Worm (Caenorhabditis elegans) whole organism, L3 larva: Measurements from ENCODE around the gene ZK1248.19.
"Not testable (repeated sequence)": the region's sequence is repeated elsewhere in the genome, so short reads cannot be mapped to it uniquely, and the experiment has no call there.

Experiments used
- ama-1 ChIP-seq: fragments of 150-350 bp; optimal IDR thresholded peaks from 2 replicates; lab custom pipeline; 2018
- ceh-16 ChIP-seq: sonication (generic microtip); optimal IDR thresholded peaks from 2 replicates; lab custom pipeline; 2017; ENCODE audit warnings: missing biosample characterization, missing genetic modification characterization
- ceh-28 ChIP-seq: fragments of 150-350 bp; optimal IDR thresholded peaks from 2 replicates; lab custom pipeline; 2014; ENCODE audit warnings: missing biosample characterization, missing genetic modification reagents, missing genetic modification characterization
- ceh-9 ChIP-seq: sonication (generic microtip); optimal IDR thresholded peaks from 2 replicates; lab custom pipeline; 2018; ENCODE audit warnings: missing biosample characterization, missing genetic modification characterization
- egl-5 ChIP-seq: fragments of 150-350 bp; optimal IDR thresholded peaks from 2 replicates; lab custom pipeline; 2017; ENCODE audit warnings: missing biosample characterization, missing genetic modification reagents, missing genetic modification characterization, inconsistent platforms
- elt-1 ChIP-seq: fragments of 150-350 bp; optimal IDR thresholded peaks from 2 replicates; lab custom pipeline; 2014; ENCODE audit warnings: missing biosample characterization, missing genetic modification characterization
- elt-2 ChIP-seq: sonication (generic microtip); optimal IDR thresholded peaks from 2 replicates; lab custom pipeline; 2016; ENCODE audit warnings: missing genetic modification reagents, mild to moderate bottlenecking, missing genetic modification characterization, missing compliant biosample characterization
- elt-3 ChIP-seq, 3 experiments: fragments of 150-350 bp in 1 of 3; sonication (generic microtip) in 2 of 3; optimal IDR thresholded peaks; 2 replicates in 2 of 3; 4 replicates in 1 of 3; lab custom pipeline; 2014 to 2017; ENCODE audit warnings: missing biosample characterization in 3 of 3, missing genetic modification characterization in 3 of 3
- fkh-2 ChIP-seq: fragments of 150-350 bp; optimal IDR thresholded peaks from 2 replicates; lab custom pipeline; 2014; ENCODE audit warnings: missing biosample characterization, missing genetic modification reagents, missing genetic modification characterization
- fos-1 ChIP-seq: fragments of 150-350 bp; optimal IDR thresholded peaks from 2 replicates; lab custom pipeline; 2014; ENCODE audit warnings: missing biosample characterization, missing genetic modification characterization
- lin-15B ChIP-seq: fragments of 150-350 bp; optimal IDR thresholded peaks from 2 replicates; lab custom pipeline; 2014; ENCODE audit warnings: missing biosample characterization, missing genetic modification characterization
- lin-39 ChIP-seq: fragments of 150-350 bp; optimal IDR thresholded peaks from 2 replicates; lab custom pipeline; 2018; ENCODE audit warnings: missing biosample characterization, missing genetic modification reagents, missing genetic modification characterization
- lsy-12 ChIP-seq: sonication (generic microtip); optimal IDR thresholded peaks from 2 replicates; lab custom pipeline; 2016; ENCODE audit warnings: mild to moderate bottlenecking, missing genetic modification characterization, missing compliant biosample characterization
- mdl-1 ChIP-seq: fragments of 150-350 bp; optimal IDR thresholded peaks from 2 replicates; lab custom pipeline; 2014; ENCODE audit warnings: missing biosample characterization, missing genetic modification characterization
- mml-1 ChIP-seq: fragments of 150-350 bp; sonication (generic microtip); optimal IDR thresholded peaks from 3 replicates; lab custom pipeline; 2014; ENCODE audit warnings: missing biosample characterization, missing genetic modification characterization
- nfya-1 ChIP-seq: sonication (generic microtip); optimal IDR thresholded peaks from 2 replicates; lab custom pipeline; 2017; ENCODE audit warnings: missing genetic modification characterization, mild to moderate bottlenecking, missing compliant biosample characterization, antibody characterized with exemption, moderate library complexity; ENCODE audit not compliant: insufficient read depth
- nhr-11 ChIP-seq: fragments of 150-350 bp; optimal IDR thresholded peaks from 2 replicates; lab custom pipeline; 2014; ENCODE audit warnings: missing biosample characterization, missing genetic modification characterization
- nhr-23 ChIP-seq: fragments of 150-350 bp; optimal IDR thresholded peaks from 2 replicates; lab custom pipeline; 2014; ENCODE audit warnings: missing biosample characterization, missing genetic modification reagents, missing genetic modification characterization
- nhr-237 ChIP-seq: fragments of 150-350 bp; optimal IDR thresholded peaks from 2 replicates; lab custom pipeline; 2014; ENCODE audit warnings: missing biosample characterization, missing genetic modification characterization
- nhr-25 ChIP-seq: sonication (generic microtip); optimal IDR thresholded peaks from 2 replicates; lab custom pipeline; 2017; ENCODE audit warnings: missing biosample characterization, missing genetic modification characterization
- nhr-28 ChIP-seq: fragments of 150-350 bp; optimal IDR thresholded peaks from 2 replicates; lab custom pipeline; 2014; ENCODE audit warnings: missing biosample characterization, missing genetic modification characterization
- nhr-76 ChIP-seq: fragments of 150-350 bp; sonication (generic microtip); optimal IDR thresholded peaks from 5 replicates; lab custom pipeline; 2014; ENCODE audit warnings: missing biosample characterization, missing genetic modification characterization
- nhr-77 ChIP-seq: fragments of 150-350 bp; optimal IDR thresholded peaks from 2 replicates; lab custom pipeline; 2014; ENCODE audit warnings: missing biosample characterization, missing genetic modification characterization
- pha-4 ChIP-seq: fragments of 150-350 bp; optimal IDR thresholded peaks from 2 replicates; lab custom pipeline; 2014; ENCODE audit warnings: missing biosample characterization, missing genetic modification reagents, missing genetic modification characterization
- pqm-1 ChIP-seq: fragments of 150-350 bp; optimal IDR thresholded peaks from 2 replicates; lab custom pipeline; 2017; ENCODE audit warnings: missing biosample characterization, missing genetic modification characterization, inconsistent platforms
- tbx-2 ChIP-seq: sonication (generic microtip); optimal IDR thresholded peaks from 2 replicates; lab custom pipeline; 2016; ENCODE audit warnings: mild to moderate bottlenecking, missing genetic modification characterization, missing compliant biosample characterization
- unc-39 ChIP-seq: sonication (generic microtip); optimal IDR thresholded peaks from 4 replicates; lab custom pipeline; 2017; ENCODE audit warnings: missing biosample characterization, missing genetic modification characterization
- zag-1 ChIP-seq: fragments of 150-350 bp; optimal IDR thresholded peaks from 2 replicates; lab custom pipeline; 2014; ENCODE audit warnings: missing biosample characterization, missing genetic modification characterization

ZK1248.19 gene

ce11 chrII:5880677-5881076 lies 41.5 kb upstream of the ZK1248.19 start:
- TF ChIP-seq nhr-28 (tag; lab: Kevin White, UChicago) (no peak), nhr-76 (no peak), unc-39 (no peak), nhr-77 (tag; lab: Kevin White, UChicago) (no peak), nhr-25 (tag; lab: Kevin White, UChicago) (peak; percentile 90), nhr-23 (tag; lab: Kevin White, UChicago) (peak; percentile 19)

- TF ChIP-seq lsy-12, ceh-16, mdl-1 (tag; lab: Kevin White, UChicago): not testable (repeated sequence)
These were observed 37.3 kb upstream of the ZK1248.19 start, which contains the start of gene F55C12.2 for ce11 chrII:5876511-5876910. Gene F55C12.2, plus strand, starts transcription at chrII:5876811.

ce11 chrII:5876053-5876452 lies 36.8 kb upstream of the ZK1248.19 start, which contains the start of gene F55C12.6:
Gene F55C12.6, minus strand, starts transcription at chrII:5876153.
- TF ChIP-seq elt-2 (tag; lab: Kevin White, UChicago), result no peak
- no peak for TF ChIP-seq mml-1 (tag; lab: Kevin White, UChicago)
- no peak for TF ChIP-seq nhr-28 (tag; lab: Kevin White, UChicago)
- TF ChIP-seq unc-39, result no peak
- no peak for TF ChIP-seq tbx-2 (tag; lab: Kevin White, UChicago)
- TF ChIP-seq lsy-12 (tag; lab: Kevin White, UChicago), result no peak

- TF ChIP-seq ceh-9 (tag; lab: Kevin White, UChicago), result no peak
- TF ChIP-seq ceh-16 (tag; lab: Kevin White, UChicago), result no peak
- TF ChIP-seq zag-1 (tag; lab: Kevin White, UChicago), result no peak
- no peak for TF ChIP-seq nfya-1 (tag; lab: Kevin White, UChicago)
- no peak for TF ChIP-seq nhr-11 (tag; lab: Kevin White, UChicago)
- peak; percentile 34 for TF ChIP-seq nhr-23 (tag; lab: Kevin White, UChicago)
- no peak for TF ChIP-seq nhr-28 (tag; lab: Kevin White, UChicago)
- no peak for TF ChIP-seq elt-3 (tag; optimal IDR thresholded peaks at IDR 0.05; lab: Kevin White, UChicago)
- TF ChIP-seq nhr-237, result no peak
- no peak for TF ChIP-seq elt-1 (tag; lab: Kevin White, UChicago)
- TF ChIP-seq pha-4 (tag; lab: Kevin White, UChicago), result peak; percentile 88
These were observed 34.9 kb upstream of the ZK1248.19 start for ce11 chrII:5874130-5874529.

ce11 chrII:5873564-5874070 lies 34.4 kb upstream of the ZK1248.19 start, which contains the start of gene tex-2:
Gene tex-2, minus strand, starts transcription at chrII:5873614.
- no peak for TF ChIP-seq nhr-28 (tag; lab: Kevin White, UChicago)
- peak; percentile 93 for TF ChIP-seq elt-2 (tag; lab: Kevin White, UChicago)
- TF ChIP-seq nfya-1 (tag; lab: Kevin White, UChicago), result peak; percentile 28
- TF ChIP-seq ama-1 (lab: Kevin White, UChicago), result peak; percentile 40
- no peak for TF ChIP-seq ceh-28
- TF ChIP-seq pqm-1, result peak; percentile 34
- peak; percentile 35 for TF ChIP-seq pha-4 (tag; lab: Kevin White, UChicago)
- TF ChIP-seq nhr-237, result no peak
- TF ChIP-seq lin-15B (tag; lab: Kevin White, UChicago), result peak; percentile 47
- peak; percentile 46 for TF ChIP-seq lin-39 (tag; lab: Kevin White, UChicago)

- TF ChIP-seq nhr-11 (tag; lab: Kevin White, UChicago) (no peak), elt-2 (tag; lab: Kevin White, UChicago) (peak; percentile 75)
These were observed 33.2 kb upstream of the ZK1248.19 start for ce11 chrII:5872414-5872813.

- no peak for TF ChIP-seq elt-2 (tag; lab: Kevin White, UChicago)
- TF ChIP-seq lin-39 (tag; lab: Kevin White, UChicago), result peak; percentile 74
- TF ChIP-seq nhr-23 (tag; lab: Kevin White, UChicago), result no peak
- peak; percentile 13 for TF ChIP-seq nfya-1 (tag; lab: Kevin White, UChicago)
- TF ChIP-seq fkh-2, result no peak
- TF ChIP-seq fos-1 (tag; lab: Kevin White, UChicago), result no peak
- no peak for TF ChIP-seq zag-1 (tag; lab: Kevin White, UChicago)
- TF ChIP-seq egl-5 (tag; lab: Kevin White, UChicago), result peak; percentile 47
These were observed 32.3 kb upstream of the ZK1248.19 start for ce11 chrII:5871508-5871907.
